Worm (Caenorhabditis elegans) whole organism, L4 larva: ENCODE data around the gene B0034.4.

Experiments used
- F37D6.2 ChIP-seq: sonication (generic microtip); optimal IDR thresholded peaks from 2 replicates; lab custom pipeline; 2016; ENCODE audit warnings: mild to moderate bottlenecking, missing genetic modification characterization, missing compliant biosample characterization
- F44E2.7 ChIP-seq: fragments of 200-800 bp; sonication (Bioruptor generic); IDR thresholded peaks from 2 replicates; pipeline ENCODE4 v2.1.2; 2022; ENCODE audit warnings: missing genetic modification characterization, missing compliant biosample characterization
- R02D3.7 ChIP-seq: fragments of 150-350 bp; sonication (generic microtip); optimal IDR thresholded peaks from 3 replicates; lab custom pipeline; 2014; ENCODE audit warnings: missing biosample characterization, missing genetic modification characterization
- T20F7.1 ChIP-seq: fragments of 200-800 bp; sonication (Bioruptor generic); optimal IDR thresholded peaks from 2 replicates; lab custom pipeline; 2018; ENCODE audit warnings: mild to moderate bottlenecking, missing genetic modification characterization, missing compliant biosample characterization
- Y48G9A.11 ChIP-seq: fragments of 200-800 bp; sonication (Bioruptor generic); IDR thresholded peaks from 2 replicates; pipeline ENCODE4 v1.3.6; 2022; ENCODE audit warnings: missing genetic modification reagents, missing genetic modification characterization, missing compliant biosample characterization
- Y5F2A.4 ChIP-seq: fragments of 200-800 bp; sonication (Bioruptor generic); optimal IDR thresholded peaks from 2 replicates; lab custom pipeline; 2018; ENCODE audit warnings: mild to moderate bottlenecking, missing genetic modification characterization, missing compliant biosample characterization
- Y75B8A.6 ChIP-seq: fragments of 200-800 bp; sonication (Bioruptor generic); IDR thresholded peaks from 2 replicates; pipeline ENCODE4 v1.3.6; 2022; ENCODE audit warnings: missing genetic modification reagents, missing genetic modification characterization, missing compliant biosample characterization
- ZK546.5 ChIP-seq, 2 experiments: sonication (generic microtip); optimal IDR thresholded peaks; 2 replicates each; lab custom pipeline; 2017; ENCODE audit warnings: missing biosample characterization in 2 of 2, missing genetic modification characterization in 2 of 2
- aha-1 ChIP-seq: fragments of 150-350 bp; peaks from one replicate; lab custom pipeline; 2014; ENCODE audit warnings: missing biosample characterization, missing genetic modification characterization
- ama-1 ChIP-seq: fragments of 150-350 bp; optimal IDR thresholded peaks from 2 replicates; lab custom pipeline; 2014; ENCODE audit warnings: inconsistent platforms, mixed read lengths
- ceh-32 ChIP-seq: sonication (generic microtip); optimal IDR thresholded peaks from 2 replicates; lab custom pipeline; 2016; ENCODE audit warnings: mild to moderate bottlenecking, missing genetic modification characterization, missing compliant biosample characterization; ENCODE audit not compliant: poor library complexity
- ceh-44 ChIP-seq: fragments of 200-800 bp; sonication (Bioruptor generic); IDR thresholded peaks from 2 replicates; pipeline ENCODE4 v1.3.6; 2022; ENCODE audit warnings: missing genetic modification reagents, missing genetic modification characterization, missing compliant biosample characterization
- ces-1 ChIP-seq: fragments of 150-350 bp; sonication (generic microtip); optimal IDR thresholded peaks from 4 replicates; lab custom pipeline; 2014; ENCODE audit warnings: missing biosample characterization, missing genetic modification reagents, missing genetic modification characterization
- cey-2 ChIP-seq: sonication (generic microtip); optimal IDR thresholded peaks from 3 replicates; lab custom pipeline; 2017; ENCODE audit warnings: missing genetic modification characterization, mild to moderate bottlenecking, missing compliant biosample characterization, antibody characterized with exemption, borderline replicate concordance; ENCODE audit not compliant: insufficient read depth
- daf-12 ChIP-seq: fragments of 150-350 bp; optimal IDR thresholded peaks from 2 replicates; lab custom pipeline; 2014; ENCODE audit warnings: missing biosample characterization, missing genetic modification reagents, missing genetic modification characterization
- daf-16 ChIP-seq, 3 experiments: sonication (generic microtip); optimal IDR thresholded peaks; 2 replicates each; lab custom pipeline; 2016 to 2017; ENCODE audit warnings: missing genetic modification characterization in 3 of 3, missing genetic modification reagents in 3 of 3, mild to moderate bottlenecking in 2 of 3, missing compliant biosample characterization in 2 of 3, missing biosample characterization in 1 of 3, moderate library complexity in 1 of 3
- dmd-8 ChIP-seq: fragments of 200-800 bp; sonication (Bioruptor generic); IDR thresholded peaks from 2 replicates; pipeline ENCODE4 v1.3.6; 2022; ENCODE audit warnings: missing genetic modification characterization, missing compliant biosample characterization
- fkh-10 ChIP-seq: fragments of 150-350 bp; optimal IDR thresholded peaks from 2 replicates; lab custom pipeline; 2014; ENCODE audit warnings: missing biosample characterization, missing genetic modification reagents, missing genetic modification characterization
- fos-1 ChIP-seq: fragments of 150-350 bp; optimal IDR thresholded peaks from 2 replicates; lab custom pipeline; 2014; ENCODE audit warnings: missing biosample characterization, missing genetic modification characterization
- hlh-11 ChIP-seq: fragments of 200-800 bp; sonication (Bioruptor generic); optimal IDR thresholded peaks from 2 replicates; lab custom pipeline; 2018; ENCODE audit warnings: mild to moderate bottlenecking, missing genetic modification characterization, missing compliant biosample characterization
- hlh-30 ChIP-seq: sonication (generic microtip); optimal IDR thresholded peaks from 2 replicates; lab custom pipeline; 2017; ENCODE audit warnings: antibody characterized with exemption, mild to moderate bottlenecking, missing genetic modification characterization, missing compliant biosample characterization; ENCODE audit not compliant: insufficient read depth
- hmg-1.1 ChIP-seq: fragments of 200-800 bp; sonication (Bioruptor generic); IDR thresholded peaks from 2 replicates; pipeline ENCODE4 v1.3.6; 2022; ENCODE audit warnings: missing genetic modification reagents, missing genetic modification characterization, missing compliant biosample characterization
- lim-7 ChIP-seq: fragments of 200-800 bp; sonication (Bioruptor generic); IDR thresholded peaks from 2 replicates; pipeline ENCODE4 v1.3.6; 2022; ENCODE audit warnings: missing genetic modification characterization, missing compliant biosample characterization
- lir-3 ChIP-seq: sonication (generic microtip); optimal IDR thresholded peaks from 2 replicates; lab custom pipeline; 2016; ENCODE audit warnings: mild to moderate bottlenecking, missing genetic modification characterization, missing compliant biosample characterization
- lsy-2 ChIP-seq, 2 experiments: fragments of 150-350 bp in 1 of 2; sonication (generic microtip) in 1 of 2; optimal IDR thresholded peaks; 2 replicates each; lab custom pipeline; 2014 to 2017; ENCODE audit warnings: missing biosample characterization in 2 of 2, missing genetic modification characterization in 2 of 2
- madf-9 ChIP-seq: fragments of 200-800 bp; sonication (Bioruptor generic); conservative IDR thresholded peaks from 2 replicates; pipeline ENCODE4 v1.3.6; 2022; ENCODE audit warnings: missing genetic modification reagents, missing genetic modification characterization, missing compliant biosample characterization
- mep-1 ChIP-seq: fragments of 150-350 bp; sonication (generic microtip); optimal IDR thresholded peaks from 3 replicates; lab custom pipeline; 2014; ENCODE audit warnings: missing biosample characterization, missing genetic modification characterization
- mxl-3 ChIP-seq: fragments of 200-800 bp; sonication (Bioruptor generic); optimal IDR thresholded peaks from 2 replicates; lab custom pipeline; 2018; ENCODE audit warnings: mild to moderate bottlenecking, missing genetic modification characterization, missing compliant biosample characterization
- nhr-102 ChIP-seq: sonication (generic microtip); optimal IDR thresholded peaks from 2 replicates; lab custom pipeline; 2016; ENCODE audit warnings: mild to moderate bottlenecking, missing genetic modification characterization, moderate library complexity, missing compliant biosample characterization
- nhr-237 ChIP-seq: sonication (generic microtip); optimal IDR thresholded peaks from 2 replicates; lab custom pipeline; 2017; ENCODE audit warnings: missing biosample characterization, missing genetic modification characterization
- nhr-25 ChIP-seq: sonication (generic microtip); optimal IDR thresholded peaks from 2 replicates; lab custom pipeline; 2017; ENCODE audit warnings: missing genetic modification characterization, mild to moderate bottlenecking, missing compliant biosample characterization, antibody characterized with exemption, moderate library complexity, borderline replicate concordance; ENCODE audit not compliant: insufficient read depth
- nhr-28 ChIP-seq: fragments of 150-350 bp; optimal IDR thresholded peaks from 2 replicates; lab custom pipeline; 2014; ENCODE audit warnings: missing biosample characterization, missing genetic modification characterization
- nhr-42 ChIP-seq: fragments of 200-800 bp; sonication (Bioruptor generic); IDR thresholded peaks from 2 replicates; pipeline ENCODE4 v1.3.6; 2022; ENCODE audit warnings: missing genetic modification characterization, missing compliant biosample characterization
- pha-4 ChIP-seq, 2 experiments: fragments of 150-350 bp in 1 of 2; fragments of 200-800 bp in 1 of 2; sonication (Bioruptor generic) in 1 of 2; IDR thresholded peaks in 1 of 2; optimal IDR thresholded peaks in 1 of 2; 2 replicates each; pipeline versions ENCODE4 v1.3.6 to Lab custom; 2014 to 2022; ENCODE audit warnings: missing genetic modification characterization in 2 of 2, missing genetic modification reagents in 2 of 2, missing biosample characterization in 1 of 2, missing compliant biosample characterization in 1 of 2
- set-16 ChIP-seq: fragments of 200-800 bp; sonication (Bioruptor generic); IDR thresholded peaks from 2 replicates; pipeline ENCODE4 v1.3.6; 2022; ENCODE audit warnings: missing genetic modification reagents, missing genetic modification characterization, missing compliant biosample characterization
- skn-1 ChIP-seq: fragments of 150-350 bp; optimal IDR thresholded peaks from 2 replicates; lab custom pipeline; 2014; ENCODE audit warnings: missing biosample characterization, missing genetic modification characterization
- unc-62 ChIP-seq, 3 experiments: fragments of 150-350 bp in 1 of 3; sonication (generic microtip); optimal IDR thresholded peaks in 2 of 3; peaks in 1 of 3; 1 replicate in 1 of 3; 2 replicates in 2 of 3; lab custom pipeline; 2014 to 2017; ENCODE audit warnings: missing biosample characterization in 3 of 3, missing genetic modification characterization in 3 of 3, missing genetic modification reagents in 3 of 3, missing genotype in 1 of 3
- zfp-3 ChIP-seq: fragments of 200-800 bp; sonication (Bioruptor generic); conservative IDR thresholded peaks from 2 replicates; pipeline ENCODE4 v1.3.6; 2022; ENCODE audit warnings: missing genetic modification reagents, missing genetic modification characterization, missing compliant biosample characterization
- zip-2 ChIP-seq: fragments of 150-350 bp; optimal IDR thresholded peaks from 2 replicates; lab custom pipeline; 2014; ENCODE audit warnings: missing biosample characterization, missing genetic modification characterization

B0034.4 gene

ce11 chrII:5966637-5967036 is 2.7 kb downstream of the B0034.4 start:
- TF ChIP-seq zip-2 (no peak), fkh-10 (GFP tag; lab: Kevin White, UChicago) (peak; percentile 24), dmd-8 (GFP tag; lab: Robert Waterston, UW) (no peak), nhr-42 (GFP tag; lab: Robert Waterston, UW) (no peak), R02D3.7 (tag; lab: Kevin White, UChicago) (no peak), ces-1 (GFP tag; lab: Kevin White, UChicago) (no peak), Y48G9A.11 (GFP tag; lab: Robert Waterston, UW) (no peak), cey-2 (tag; lab: Kevin White, UChicago) (no peak), ama-1 (no peak), hlh-30 (tag; lab: Kevin White, UChicago) (peak; percentile 7), daf-12 (tag; lab: Kevin White, UChicago) (no peak), nhr-28 (tag; lab: Kevin White, UChicago) (no peak), madf-9 (GFP tag; lab: Robert Waterston, UW) (no peak), mxl-3 (GFP tag; lab: Kevin White, UChicago) (no peak), daf-16 (GFP tag; optimal IDR thresholded peaks at IDR 0.05; lab: Kevin White, UChicago) (no peak), daf-16 (tag; optimal IDR thresholded peaks at IDR 0.05; lab: Kevin White, UChicago) (no peak), F37D6.2 (tag; lab: Kevin White, UChicago) (no peak), lsy-2 (tag; optimal IDR thresholded peaks at IDR 0.05; lab: Kevin White, UChicago) (peak in 1 of 2 experiments; percentile 44), set-16 (GFP tag; lab: Robert Waterston, UW) (no peak), unc-62 (GFP tag; optimal IDR thresholded peaks at IDR 0.05 in 1 of 2; lab: Kevin White, UChicago) (peak in 1 of 2 experiments; percentile 37), unc-62 (tag; optimal IDR thresholded peaks at IDR 0.05; lab: Kevin White, UChicago) (no peak), lir-3 (tag; lab: Kevin White, UChicago) (no peak), Y5F2A.4 (no peak), fos-1 (tag; lab: Kevin White, UChicago) (no peak), nhr-237 (tag; lab: Kevin White, UChicago) (no peak), nhr-25 (no peak), Y75B8A.6 (no peak), mep-1 (tag; lab: Kevin White, UChicago) (peak; percentile 4), F44E2.7 (GFP tag; lab: Robert Waterston, UW) (no peak), T20F7.1 (GFP tag; lab: Kevin White, UChicago) (no peak), ceh-44 (GFP tag; lab: Robert Waterston, UW) (no peak), aha-1 (peak; percentile 9), nhr-102 (tag; lab: Kevin White, UChicago) (no peak), lim-7 (GFP tag; lab: Robert Waterston, UW) (no peak), ZK546.5 (tag; optimal IDR thresholded peaks at IDR 0.05; lab: Kevin White, UChicago) (no peak), hmg-1.1 (peak; percentile 31; the same call in 1 of the 2 replicates), zfp-3 (GFP tag; lab: Robert Waterston, UW) (no peak), pha-4 (GFP tag; IDR thresholded peaks at IDR 0.05; lab: Robert Waterston, UW) (no peak), pha-4 (tag; optimal IDR thresholded peaks at IDR 0.05; lab: Kevin White, UChicago) (no peak)

ce11 chrII:5964962-5965361 is 4.4 kb downstream of the B0034.4 start:
- TF ChIP-seq ceh-32: no peak
- peak; percentile 82 for TF ChIP-seq aha-1
- TF ChIP-seq skn-1 (tag; lab: Kevin White, UChicago): no peak
- no peak for TF ChIP-seq hlh-11 (tag; lab: Kevin White, UChicago)
- no peak for TF ChIP-seq madf-9 (GFP tag; lab: Robert Waterston, UW)
- no peak for TF ChIP-seq Y48G9A.11 (GFP tag; lab: Robert Waterston, UW)
- TF ChIP-seq daf-12 (tag; lab: Kevin White, UChicago): no peak
